Worm (Caenorhabditis elegans) whole organism, L1 larva: ENCODE measurements around the gene F55B11.2.

Experiments used
- F16B12.6 ChIP-seq: fragments of 150-350 bp; optimal IDR thresholded peaks from 2 replicates; lab custom pipeline; 2014; ENCODE audit warnings: missing biosample characterization, missing genetic modification characterization
- ama-1 ChIP-seq: fragments of 150-350 bp; optimal IDR thresholded peaks from 2 replicates; lab custom pipeline; 2014
- dpl-1 ChIP-seq, 3 experiments: fragments of 150-350 bp in 2 of 3; sonication (generic microtip) in 1 of 3; optimal IDR thresholded peaks; 2 replicates each; lab custom pipeline; 2014 to 2017; ENCODE audit warnings: missing biosample characterization in 3 of 3, missing genetic modification characterization in 3 of 3, missing genetic modification reagents in 3 of 3
- hlh-4 ChIP-seq: sonication (generic microtip); optimal IDR thresholded peaks from 2 replicates; lab custom pipeline; 2016; ENCODE audit warnings: mild to moderate bottlenecking, missing genetic modification characterization, missing compliant biosample characterization
- jun-1 ChIP-seq: fragments of 150-350 bp; optimal IDR thresholded peaks from 2 replicates; lab custom pipeline; 2014; ENCODE audit warnings: missing biosample characterization, missing genetic modification reagents, missing genetic modification characterization
- lin-13 ChIP-seq: fragments of 150-350 bp; optimal IDR thresholded peaks from 2 replicates; lab custom pipeline; 2014; ENCODE audit warnings: missing biosample characterization, missing genetic modification reagents, missing genetic modification characterization
- lsy-2 ChIP-seq, 2 experiments: fragments of 150-350 bp; optimal IDR thresholded peaks; 2 replicates each; lab custom pipeline; 2014; ENCODE audit warnings: missing biosample characterization in 2 of 2, missing genetic modification characterization in 2 of 2
- mep-1 ChIP-seq: fragments of 150-350 bp; optimal IDR thresholded peaks from 2 replicates; lab custom pipeline; 2014; ENCODE audit warnings: missing biosample characterization, missing genetic modification characterization
- nhr-11 ChIP-seq: fragments of 150-350 bp; optimal IDR thresholded peaks from 2 replicates; lab custom pipeline; 2014; ENCODE audit warnings: missing biosample characterization, missing genetic modification characterization
- snpc-4 ChIP-seq: fragments of 150-350 bp; optimal IDR thresholded peaks from 2 replicates; lab custom pipeline; 2014; ENCODE audit warnings: missing biosample characterization, missing genetic modification characterization
- ztf-11 ChIP-seq, 2 experiments: sonication (generic microtip); optimal IDR thresholded peaks; 2 replicates each; lab custom pipeline; 2016 to 2017; ENCODE audit warnings: missing genetic modification characterization in 2 of 2, missing biosample characterization in 1 of 2, missing compliant biosample characterization in 1 of 2

DNA sequence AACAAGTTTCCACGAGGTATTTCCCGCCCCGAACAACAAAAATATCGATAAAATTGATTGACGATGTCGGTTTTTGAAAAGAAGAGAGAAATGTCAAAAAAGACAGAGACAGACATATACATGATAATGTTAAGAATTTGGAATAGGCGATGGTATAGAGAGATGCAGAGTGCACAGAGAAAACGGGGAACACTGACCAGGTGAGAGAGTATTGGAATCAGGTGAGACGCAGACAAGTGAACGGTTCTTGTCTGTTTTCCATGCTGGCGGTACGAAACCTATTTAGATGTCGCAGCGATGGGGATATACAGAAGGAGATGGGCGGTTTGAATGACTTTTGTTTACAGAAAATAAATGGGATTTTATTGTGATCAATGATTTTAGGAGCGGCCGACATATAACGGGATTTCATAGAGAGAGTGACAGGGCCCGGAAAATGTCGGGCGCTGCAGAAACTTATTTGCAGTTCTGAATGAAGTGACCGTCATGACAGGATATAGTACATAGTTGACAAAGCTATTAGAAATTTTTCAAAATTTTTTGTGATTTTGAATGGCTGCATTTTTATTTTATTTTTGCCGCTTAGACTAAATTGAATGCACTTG lies 22.2 kb upstream of the F55B11.2 start:
- TF ChIP-seq dpl-1 (GFP tag; optimal IDR thresholded peaks at IDR 0.05; lab: Kevin White, UChicago) (peak in 1 of 3 experiments; percentile 3), lin-13 (GFP tag; lab: Kevin White, UChicago) (peak; percentile 47), snpc-4 (tag; lab: Kevin White, UChicago) (peak; percentile 93), lsy-2 (tag; optimal IDR thresholded peaks at IDR 0.05; lab: Kevin White, UChicago) (peak; percentile 8 to 23), jun-1 (tag; lab: Kevin White, UChicago) (no peak), ztf-11 (tag; optimal IDR thresholded peaks at IDR 0.05; lab: Kevin White, UChicago) (no peak), nhr-11 (tag; lab: Kevin White, UChicago) (no peak), F16B12.6 (tag; lab: Kevin White, UChicago) (no peak), mep-1 (tag; lab: Kevin White, UChicago) (no peak), ama-1 (no peak), hlh-4 (no peak)
